Fruit fly (Drosophila melanogaster) whole organism, pupa: ENCODE results near the gene CG2533.

ENCODE experiments used
- CG10348 ChIP-seq: fragments of 200-800 bp; sonication (Bioruptor generic); IDR thresholded peaks from 2 replicates; pipeline ENCODE4 v1.3.6; 2022; ENCODE audit warnings: missing biosample characterization, missing genetic modification characterization
- CG12605 ChIP-seq: fragments of 200-800 bp; sonication (Bioruptor generic); IDR thresholded peaks from 2 replicates; pipeline ENCODE4 v1.3.6; 2022; ENCODE audit warnings: missing biosample characterization, missing genetic modification characterization
- CG13204 ChIP-seq: fragments of 200-800 bp; sonication (Bioruptor generic); optimal IDR thresholded peaks from 2 replicates; lab custom pipeline; 2018; ENCODE audit warnings: missing biosample characterization, mild to moderate bottlenecking, missing genetic modification characterization, moderate library complexity
- CG14655 ChIP-seq: fragments of 200-800 bp; sonication (Bioruptor generic); optimal IDR thresholded peaks from 3 replicates; lab custom pipeline; 2017; ENCODE audit warnings: mild to moderate bottlenecking, missing biosample characterization, missing genetic modification reagents, missing genetic modification characterization
- CG15710 ChIP-seq: fragments of 200-800 bp; sonication (Bioruptor generic); optimal IDR thresholded peaks from 2 replicates; lab custom pipeline; 2018; ENCODE audit warnings: missing biosample characterization, mild to moderate bottlenecking, missing genetic modification characterization, moderate library complexity
- CG17806 ChIP-seq: fragments of 200-800 bp; sonication (Bioruptor generic); optimal IDR thresholded peaks from 2 replicates; lab custom pipeline; 2018; ENCODE audit warnings: missing biosample characterization, mild to moderate bottlenecking, missing genetic modification characterization, moderate library complexity
- CG32121 ChIP-seq: fragments of 200-800 bp; sonication (Bioruptor generic); IDR thresholded peaks from 2 replicates; pipeline ENCODE4 v1.3.6; 2022; ENCODE audit warnings: missing biosample characterization, missing genetic modification characterization
- CG34367 ChIP-seq: fragments of 200-800 bp; sonication (Bioruptor generic); optimal IDR thresholded peaks from 2 replicates; lab custom pipeline; 2018; ENCODE audit warnings: missing biosample characterization, mild to moderate bottlenecking, missing genetic modification characterization
- CG4496 ChIP-seq: fragments of 200-800 bp; sonication (Bioruptor generic); IDR thresholded peaks from 3 replicates; pipeline ENCODE4 v1.3.6; 2022; ENCODE audit warnings: missing biosample characterization, missing genetic modification characterization
- CG8159 ChIP-seq: fragments of 200-800 bp; sonication (Bioruptor generic); optimal IDR thresholded peaks from 3 replicates; lab custom pipeline; 2018; ENCODE audit warnings: missing biosample characterization, mild to moderate bottlenecking, missing genetic modification characterization, moderate library complexity
- CG8301 ChIP-seq: fragments of 200-800 bp; sonication (Bioruptor generic); optimal IDR thresholded peaks from 2 replicates; lab custom pipeline; 2018; ENCODE audit warnings: missing biosample characterization, mild to moderate bottlenecking, missing genetic modification characterization
- CG9948 ChIP-seq: fragments of 200-800 bp; sonication (Bioruptor generic); optimal IDR thresholded peaks from 2 replicates; lab custom pipeline; 2018; ENCODE audit warnings: missing biosample characterization, mild to moderate bottlenecking, missing genetic modification characterization, moderate library complexity
- D1 ChIP-seq: fragments of 200-800 bp; sonication (Bioruptor generic); optimal IDR thresholded peaks from 2 replicates; lab custom pipeline; 2018; ENCODE audit warnings: missing biosample characterization, mild to moderate bottlenecking, missing genetic modification characterization, moderate library complexity
- EcR ChIP-seq: fragments of 200-800 bp; sonication (Bioruptor generic); optimal IDR thresholded peaks from 3 replicates; lab custom pipeline; 2019; ENCODE audit warnings: missing biosample characterization, missing genetic modification characterization, mild to moderate bottlenecking, moderate library complexity, missing genetic modification reagents
- Ets98B ChIP-seq: fragments of 200-800 bp; sonication (Bioruptor generic); IDR thresholded peaks from 2 replicates; pipeline ENCODE4 v1.3.6; 2022; ENCODE audit warnings: missing biosample characterization, missing genetic modification characterization
- Pif1A ChIP-seq: fragments of 200-800 bp; sonication (Bioruptor generic); optimal IDR thresholded peaks from 3 replicates; lab custom pipeline; 2016; ENCODE audit warnings: missing biosample characterization, missing genetic modification characterization
- Pif1B ChIP-seq: fragments of 200-800 bp; sonication (Bioruptor generic); optimal IDR thresholded peaks from 3 replicates; lab custom pipeline; 2016; ENCODE audit warnings: missing biosample characterization, missing genetic modification characterization
- Snoo ChIP-seq: fragments of 200-800 bp; sonication (Bioruptor generic); optimal IDR thresholded peaks from 3 replicates; lab custom pipeline; 2017; ENCODE audit warnings: missing biosample characterization, mild to moderate bottlenecking, missing genetic modification characterization, inconsistent platforms
- fd96Ca ChIP-seq: fragments of 200-800 bp; sonication (Bioruptor generic); IDR thresholded peaks from 3 replicates; pipeline ENCODE4 v1.3.6; 2022; ENCODE audit warnings: missing biosample characterization, missing genetic modification characterization
- gl ChIP-seq: fragments of 200-800 bp; sonication (Bioruptor generic); optimal IDR thresholded peaks from 2 replicates; lab custom pipeline; 2018; ENCODE audit warnings: missing biosample characterization, mild to moderate bottlenecking, missing genetic modification characterization
- rn ChIP-seq: fragments of 200-800 bp; sonication (Bioruptor generic); IDR thresholded peaks from 2 replicates; pipeline ENCODE4 v1.3.6; 2022; ENCODE audit warnings: missing biosample characterization, missing genetic modification characterization

CG2533 gene

DNA sequence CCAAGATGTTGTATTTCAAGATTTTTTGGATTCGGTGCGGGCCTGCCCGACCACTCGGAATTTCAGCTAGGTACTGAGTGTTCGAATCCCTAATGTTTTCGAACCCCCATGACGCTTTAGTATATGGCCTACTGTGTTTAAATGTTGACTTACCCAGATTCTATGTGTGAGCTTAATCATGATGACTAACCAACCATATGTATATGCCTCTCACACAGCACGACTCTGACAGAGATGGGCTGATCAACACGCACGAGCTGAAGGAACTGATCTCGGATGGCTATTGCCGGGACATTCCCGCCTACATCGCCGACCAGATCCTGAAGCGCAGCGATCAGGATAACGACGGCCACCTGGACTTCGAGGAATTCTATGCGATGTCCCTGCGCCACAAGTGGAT lies at the start of gene CG2533:
Gene CG2533, minus strand, starts transcription at position 101 of the 400 bp plus-strand sequence.
- TF ChIP-seq fd96Ca, result no peak
- TF ChIP-seq gl (tag; lab: Kevin White, UChicago), result no peak
- TF ChIP-seq CG32121 (GFP tag; lab: Robert Waterston, UW), result no peak
- TF ChIP-seq CG15710 (tag; lab: Kevin White, UChicago), result no peak
- no peak for TF ChIP-seq EcR
- TF ChIP-seq CG14655, result no peak
- no peak for TF ChIP-seq CG12605
- no peak for TF ChIP-seq rn (GFP tag; lab: Robert Waterston, UW)
- no peak for TF ChIP-seq Ets98B
- no peak for TF ChIP-seq CG13204
- TF ChIP-seq CG17806 (tag; lab: Kevin White, UChicago), result no peak
- TF ChIP-seq CG8301 (tag; lab: Kevin White, UChicago), result no peak
- TF ChIP-seq CG10348, result no peak
- TF ChIP-seq Pif1B (GFP tag; lab: Kevin White, UChicago), result no peak
- no peak for TF ChIP-seq CG34367
- no peak for TF ChIP-seq CG8159 (tag; lab: Kevin White, UChicago)
- no peak for TF ChIP-seq D1
- no peak for TF ChIP-seq CG4496 (GFP tag; lab: Robert Waterston, UW)
- no peak for TF ChIP-seq Pif1A

- TF ChIP-seq fd96Ca (peak; percentile 80), CG8301 (tag; lab: Kevin White, UChicago) (peak; percentile 62), Pif1A (peak; percentile 20), rn (GFP tag; lab: Robert Waterston, UW) (no peak), CG34367 (peak; percentile 12), CG9948 (tag; lab: Kevin White, UChicago) (peak; percentile 22), CG17806 (tag; lab: Kevin White, UChicago) (peak; percentile 20), Ets98B (peak; percentile 72), CG13204 (no peak), CG14655 (peak; percentile 62), D1 (no peak), CG12605 (peak; percentile 48; the same call in 1 of the 2 replicates), EcR (no peak), CG32121 (GFP tag; lab: Robert Waterston, UW) (peak; percentile 67), Snoo (no peak), CG4496 (GFP tag; lab: Robert Waterston, UW) (peak; percentile 81), CG8159 (tag; lab: Kevin White, UChicago) (peak; percentile 15)
- TF ChIP-seq, all 21 proteins: peak for 12
These were observed 49.0 kb upstream of the CG2533 start for dm6 chrX:11652991-11653390.

- no peak for TF ChIP-seq CG34367
- no peak for TF ChIP-seq CG10348
- TF ChIP-seq CG9948 (tag; lab: Kevin White, UChicago), result peak; percentile 8
- TF ChIP-seq Ets98B, result no peak
- no peak for TF ChIP-seq D1
- peak; percentile 20 for TF ChIP-seq CG15710 (tag; lab: Kevin White, UChicago)
- no peak for TF ChIP-seq Snoo
- TF ChIP-seq CG13204, result no peak
- TF ChIP-seq rn (GFP tag; lab: Robert Waterston, UW), result no peak
- TF ChIP-seq CG17806 (tag; lab: Kevin White, UChicago), result peak; percentile 11
- TF ChIP-seq CG32121 (GFP tag; lab: Robert Waterston, UW), result no peak
- no peak for TF ChIP-seq CG12605
- peak; percentile 34 for TF ChIP-seq CG14655
- TF ChIP-seq CG4496 (GFP tag; lab: Robert Waterston, UW), result no peak
- no peak for TF ChIP-seq EcR
- peak; percentile 24 for TF ChIP-seq CG8159 (tag; lab: Kevin White, UChicago)
- TF ChIP-seq gl (tag; lab: Kevin White, UChicago), result no peak
- TF ChIP-seq CG8301 (tag; lab: Kevin White, UChicago), result peak; percentile 20
- no peak for TF ChIP-seq Pif1A
- TF ChIP-seq fd96Ca, result 0 out of 3 replicates have a peak, but pooled peaks have one; percentile 18
- TF ChIP-seq Pif1B (GFP tag; lab: Kevin White, UChicago), result no peak
These were observed 47.4 kb upstream of the CG2533 start for dm6 chrX:11651420-11651819.

- TF ChIP-seq CG8159 (tag; lab: Kevin White, UChicago), result no peak
- TF ChIP-seq D1, result no peak
- TF ChIP-seq Pif1A, result no peak
- TF ChIP-seq CG9948 (tag; lab: Kevin White, UChicago), result no peak
- no peak for TF ChIP-seq CG13204
- TF ChIP-seq EcR, result no peak
- no peak for TF ChIP-seq Snoo
- TF ChIP-seq gl (tag; lab: Kevin White, UChicago), result no peak
- TF ChIP-seq CG32121 (GFP tag; lab: Robert Waterston, UW), result no peak
These were observed 40.6 kb upstream of the CG2533 start for dm6 chrX:11644530-11645080.

- TF ChIP-seq CG8301 (tag; lab: Kevin White, UChicago), result no peak
- no peak for TF ChIP-seq Ets98B
- TF ChIP-seq CG14655, result no peak
- TF ChIP-seq CG13204, result no peak
- TF ChIP-seq gl (tag; lab: Kevin White, UChicago), result no peak
- no peak for TF ChIP-seq Pif1A
- TF ChIP-seq CG17806 (tag; lab: Kevin White, UChicago), result no peak
- no peak for TF ChIP-seq CG34367
- no peak for TF ChIP-seq CG15710 (tag; lab: Kevin White, UChicago)
These were observed 39.2 kb upstream of the CG2533 start for dm6 chrX:11643227-11643626.

dm6 chrX:11640477-11640876 lies 36.5 kb upstream of the CG2533 start:
- TF ChIP-seq CG14655 (no peak), CG17806 (tag; lab: Kevin White, UChicago) (peak; percentile 2)

- TF ChIP-seq CG9948 (tag; lab: Kevin White, UChicago) (peak; percentile 37), CG15710 (tag; lab: Kevin White, UChicago) (peak; percentile 51), CG17806 (tag; lab: Kevin White, UChicago) (peak; percentile 60), CG34367 (peak; percentile 44), CG8159 (tag; lab: Kevin White, UChicago) (peak; percentile 45), CG8301 (tag; lab: Kevin White, UChicago) (peak; percentile 42), CG14655 (peak; percentile 32)
These were observed 29.2 kb upstream of the CG2533 start for dm6 chrX:11633199-11633598.
